Worm (Caenorhabditis elegans) whole organism, L2 larva: ENCODE measurements around the gene hal-2.

ENCODE experiments used
- C34F6.9 ChIP-seq: fragments of 150-350 bp; optimal IDR thresholded peaks from 2 replicates; lab custom pipeline; 2014; ENCODE audit warnings: missing biosample characterization, missing genetic modification characterization
- F13H6.1 ChIP-seq: sonication (generic microtip); optimal IDR thresholded peaks from 2 replicates; lab custom pipeline; 2016; ENCODE audit warnings: missing genetic modification characterization, missing compliant biosample characterization
- R02D3.7 ChIP-seq: fragments of 150-350 bp; optimal IDR thresholded peaks from 2 replicates; lab custom pipeline; 2014; ENCODE audit warnings: missing biosample characterization, missing genetic modification characterization
- blmp-1 ChIP-seq: sonication (generic microtip); optimal IDR thresholded peaks from 2 replicates; lab custom pipeline; 2017; ENCODE audit warnings: missing genetic modification characterization, mild to moderate bottlenecking, missing compliant biosample characterization, antibody characterized with exemption, moderate library complexity; ENCODE audit not compliant: insufficient read depth
- ceh-16 ChIP-seq: fragments of 150-350 bp; optimal IDR thresholded peaks from 2 replicates; lab custom pipeline; 2014; ENCODE audit warnings: missing biosample characterization, missing genetic modification characterization
- ceh-82 ChIP-seq: fragments of 150-350 bp; optimal IDR thresholded peaks from 2 replicates; lab custom pipeline; 2014; ENCODE audit warnings: missing biosample characterization, missing genetic modification characterization
- crh-2 ChIP-seq: sonication (generic microtip); optimal IDR thresholded peaks from 2 replicates; lab custom pipeline; 2017; ENCODE audit warnings: missing biosample characterization, missing genetic modification characterization
- egl-27 ChIP-seq: sonication (generic microtip); optimal IDR thresholded peaks from 3 replicates; lab custom pipeline; 2017; ENCODE audit warnings: missing biosample characterization, missing genetic modification reagents, missing genetic modification characterization
- elt-3 ChIP-seq: sonication (generic microtip); optimal IDR thresholded peaks from 2 replicates; lab custom pipeline; 2017; ENCODE audit warnings: missing biosample characterization, missing genetic modification characterization
- fos-1 ChIP-seq: fragments of 150-350 bp; optimal IDR thresholded peaks from 2 replicates; lab custom pipeline; 2014; ENCODE audit warnings: missing biosample characterization, missing genetic modification characterization
- gmeb-1 ChIP-seq: fragments of 150-350 bp; optimal IDR thresholded peaks from 2 replicates; lab custom pipeline; 2014; ENCODE audit warnings: missing biosample characterization, missing genetic modification characterization
- lin-11 ChIP-seq: fragments of 150-350 bp; sonication (generic microtip); optimal IDR thresholded peaks from 2 replicates; lab custom pipeline; 2014; ENCODE audit warnings: missing biosample characterization, missing genetic modification characterization, inconsistent platforms, mixed read lengths
- lin-13 ChIP-seq: fragments of 150-350 bp; optimal IDR thresholded peaks from 2 replicates; lab custom pipeline; 2014; ENCODE audit warnings: missing biosample characterization, missing genetic modification reagents, missing genetic modification characterization
- lin-39 ChIP-seq: fragments of 150-350 bp; optimal IDR thresholded peaks from 2 replicates; lab custom pipeline; 2014; ENCODE audit warnings: missing biosample characterization, missing genetic modification reagents, missing genetic modification characterization
- lsy-2 ChIP-seq, 2 experiments: fragments of 150-350 bp in 1 of 2; sonication (generic microtip) in 1 of 2; optimal IDR thresholded peaks; 2 replicates each; lab custom pipeline; 2014 to 2017; ENCODE audit warnings: missing biosample characterization in 2 of 2, missing genetic modification characterization in 2 of 2
- mab-5 ChIP-seq: fragments of 150-350 bp; optimal IDR thresholded peaks from 2 replicates; lab custom pipeline; 2014; ENCODE audit warnings: missing biosample characterization, missing genetic modification characterization
- mbf-1 ChIP-seq: sonication (generic microtip); optimal IDR thresholded peaks from 2 replicates; lab custom pipeline; 2017; ENCODE audit warnings: missing biosample characterization, missing genetic modification characterization
- mdl-1 ChIP-seq, 2 experiments: fragments of 150-350 bp in 1 of 2; sonication (generic microtip) in 1 of 2; optimal IDR thresholded peaks; 2 replicates each; lab custom pipeline; 2017; ENCODE audit warnings: missing biosample characterization in 2 of 2, missing genetic modification characterization in 2 of 2
- nhr-10 ChIP-seq: sonication (generic microtip); optimal IDR thresholded peaks from 2 replicates; lab custom pipeline; 2017; ENCODE audit warnings: missing biosample characterization, missing genetic modification characterization
- nhr-11 ChIP-seq: fragments of 150-350 bp; optimal IDR thresholded peaks from 2 replicates; lab custom pipeline; 2014; ENCODE audit warnings: missing biosample characterization, missing genetic modification characterization
- nhr-12 ChIP-seq: fragments of 150-350 bp; optimal IDR thresholded peaks from 2 replicates; lab custom pipeline; 2014; ENCODE audit warnings: missing biosample characterization, missing genetic modification characterization
- nhr-129 ChIP-seq: fragments of 150-350 bp; optimal IDR thresholded peaks from 2 replicates; lab custom pipeline; 2014; ENCODE audit warnings: missing biosample characterization, missing genetic modification characterization
- nhr-21 ChIP-seq: fragments of 150-350 bp; optimal IDR thresholded peaks from 2 replicates; lab custom pipeline; 2014; ENCODE audit warnings: missing biosample characterization, missing genetic modification characterization
- nhr-77 ChIP-seq: fragments of 150-350 bp; optimal IDR thresholded peaks from 2 replicates; lab custom pipeline; 2014; ENCODE audit warnings: missing biosample characterization, missing genetic modification characterization
- peb-1 ChIP-seq: fragments of 150-350 bp; optimal IDR thresholded peaks from 2 replicates; lab custom pipeline; 2014; ENCODE audit warnings: missing biosample characterization, missing genetic modification characterization
- skn-1 ChIP-seq: sonication (generic microtip); optimal IDR thresholded peaks from 2 replicates; lab custom pipeline; 2017; ENCODE audit warnings: missing biosample characterization, missing genetic modification characterization
- sma-3 ChIP-seq: sonication (generic microtip); optimal IDR thresholded peaks from 2 replicates; lab custom pipeline; 2016; ENCODE audit warnings: missing genetic modification reagents, missing genetic modification characterization, missing compliant biosample characterization
- sma-9 ChIP-seq, 2 experiments: fragments of 150-350 bp in 1 of 2; sonication (generic microtip) in 1 of 2; optimal IDR thresholded peaks; 2 replicates each; lab custom pipeline; 2014 to 2016; ENCODE audit warnings: missing genetic modification characterization in 2 of 2, mild to moderate bottlenecking in 1 of 2, missing biosample characterization in 1 of 2, missing compliant biosample characterization in 1 of 2, missing genetic modification reagents in 1 of 2, moderate library complexity in 1 of 2
- snpc-4 ChIP-seq: fragments of 150-350 bp; optimal IDR thresholded peaks from 2 replicates; lab custom pipeline; 2014; ENCODE audit warnings: missing biosample characterization, missing genetic modification characterization
- unc-39 ChIP-seq: fragments of 150-350 bp; optimal IDR thresholded peaks from 2 replicates; lab custom pipeline; 2014; ENCODE audit warnings: missing biosample characterization, missing genetic modification characterization
- unc-55 ChIP-seq: fragments of 150-350 bp; sonication (generic microtip); optimal IDR thresholded peaks from 3 replicates; lab custom pipeline; 2014; ENCODE audit warnings: missing biosample characterization, missing genetic modification reagents, missing genetic modification characterization
- ztf-1 ChIP-seq: fragments of 200-800 bp; sonication (Bioruptor generic); conservative IDR thresholded peaks from 2 replicates; pipeline ENCODE4 v1.3.6; 2022; ENCODE audit warnings: missing genetic modification characterization, missing compliant biosample characterization
- ztf-4 ChIP-seq: fragments of 150-350 bp; optimal IDR thresholded peaks from 2 replicates; lab custom pipeline; 2014; ENCODE audit warnings: missing biosample characterization, missing genetic modification characterization

hal-2 gene

DNA sequence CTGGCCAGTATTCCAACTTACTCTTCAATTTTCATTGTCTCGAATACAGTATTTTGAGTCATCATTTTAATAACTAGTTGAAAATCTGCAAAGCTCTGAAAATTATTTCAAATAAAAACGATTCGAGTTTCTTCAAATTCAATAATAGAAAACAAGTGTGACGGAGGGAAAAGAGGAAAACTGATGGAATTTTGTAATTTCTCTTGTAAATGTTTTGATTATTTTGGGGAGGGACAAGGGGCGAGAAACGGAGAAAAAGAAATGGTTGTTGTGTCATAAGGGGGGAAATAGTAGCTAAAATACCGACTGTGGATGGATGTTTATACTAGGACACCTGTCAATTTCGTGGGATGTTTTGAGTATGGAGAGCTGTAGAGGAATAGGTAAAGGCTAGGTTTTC, 10.6 kb downstream of the hal-2 start, which contains the start of gene T16G12.9:
TSS of gene T16G12.9 (minus strand) at position 101 of the 400 bp plus-strand sequence.
- no peak for TF ChIP-seq mbf-1 (tag; lab: Kevin White, UChicago)
- no peak for TF ChIP-seq sma-3
- TF ChIP-seq ceh-16 (tag; lab: Kevin White, UChicago) = no peak
- TF ChIP-seq lin-13 (GFP tag; lab: Kevin White, UChicago) = no peak
- no peak for TF ChIP-seq nhr-129 (tag; lab: Kevin White, UChicago)
- TF ChIP-seq lin-39 (tag; lab: Kevin White, UChicago) = no peak
- TF ChIP-seq nhr-11 (tag; lab: Kevin White, UChicago) = no peak
- TF ChIP-seq unc-39 (tag; lab: Kevin White, UChicago) = no peak
- TF ChIP-seq skn-1 (tag; lab: Kevin White, UChicago) = no peak
- TF ChIP-seq nhr-12 (tag; lab: Kevin White, UChicago) = no peak
- TF ChIP-seq mab-5 (tag; lab: Kevin White, UChicago) = no peak
- no peak for TF ChIP-seq elt-3
- TF ChIP-seq egl-27 = no peak
- TF ChIP-seq crh-2 (tag; lab: Kevin White, UChicago) = no peak

DNA sequence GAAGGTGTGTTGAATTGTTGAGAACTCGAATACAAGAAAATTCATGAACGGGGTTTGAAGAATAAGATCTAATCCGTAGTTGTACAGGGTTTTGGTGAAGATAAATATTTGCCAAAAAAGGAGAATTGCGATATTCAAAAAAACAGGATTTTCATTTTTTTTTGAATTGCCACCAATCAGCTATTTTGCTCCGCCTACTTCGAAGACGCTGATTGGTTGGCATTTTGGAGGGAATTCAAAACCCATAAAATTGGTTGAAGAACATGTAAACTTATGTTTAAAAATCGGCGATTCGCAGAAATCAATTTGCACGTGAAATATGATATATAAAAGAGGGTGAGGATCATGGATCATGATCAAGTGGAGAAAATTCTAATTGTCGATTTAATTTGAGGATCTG, 12.7 kb downstream of the hal-2 start:
- no peak for TF ChIP-seq nhr-10 (tag; lab: Kevin White, UChicago)
- TF ChIP-seq ceh-82 = no peak
- TF ChIP-seq lsy-2 (tag; optimal IDR thresholded peaks at IDR 0.05; lab: Kevin White, UChicago) = no peak
- no peak for TF ChIP-seq ztf-1
- TF ChIP-seq unc-39 (tag; lab: Kevin White, UChicago) = no peak

DNA sequence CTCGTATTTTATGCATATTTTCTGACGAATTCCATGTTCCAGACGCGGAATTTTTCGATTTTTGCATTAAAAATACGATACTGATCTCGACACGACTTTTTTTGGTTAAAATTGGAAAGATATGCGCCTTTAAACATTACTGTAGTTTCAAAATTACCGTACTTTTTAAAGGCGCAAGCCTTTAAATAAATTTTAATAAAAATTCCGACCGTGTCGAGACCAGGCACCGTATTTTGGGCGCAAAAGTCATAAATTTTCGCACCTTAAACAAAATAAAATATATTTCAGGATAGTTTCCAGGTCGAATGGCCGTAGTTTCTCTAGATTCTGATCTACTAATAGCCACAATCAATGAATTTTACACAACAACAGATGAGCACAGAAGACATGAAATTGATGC, 19.5 kb downstream of the hal-2 start, which contains the start of gene T16G12.6:
TSS of gene T16G12.6 (plus strand) at position 301 of the 400 bp plus-strand sequence.
- TF ChIP-seq elt-3 (no peak), ceh-82 (no peak), sma-3 (no peak), nhr-77 (tag; lab: Kevin White, UChicago) (no peak), nhr-21 (no peak), R02D3.7 (tag; lab: Kevin White, UChicago) (no peak), nhr-12 (tag; lab: Kevin White, UChicago) (no peak), lin-11 (tag; lab: Kevin White, UChicago) (no peak), ztf-4 (no peak), mbf-1 (tag; lab: Kevin White, UChicago) (no peak), crh-2 (tag; lab: Kevin White, UChicago) (no peak), snpc-4 (tag; lab: Kevin White, UChicago) (no peak), nhr-11 (tag; lab: Kevin White, UChicago) (no peak)
- TF ChIP-seq, all 48 proteins: peak for 0

DNA sequence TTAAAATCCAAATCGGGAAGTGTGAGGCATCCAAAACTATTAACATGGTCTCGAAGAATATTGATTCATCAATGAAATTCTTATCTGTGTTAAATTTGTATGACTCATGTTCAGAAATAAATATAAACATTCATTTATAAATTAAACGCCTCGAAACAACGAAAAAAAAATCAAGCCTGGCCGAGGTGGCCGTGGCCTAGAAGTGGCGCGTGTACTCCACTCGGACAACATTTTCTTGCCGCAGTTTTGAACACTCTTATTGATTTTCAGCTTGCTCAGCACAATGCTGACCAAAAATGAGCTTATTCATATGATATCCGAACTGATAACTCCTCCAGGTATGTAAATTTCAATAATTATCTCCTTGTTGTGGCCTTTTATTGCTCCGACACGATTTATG, 24.6 kb downstream of the hal-2 start, which contains the start of gene ekl-6:
TSS of gene ekl-6 (plus strand) at position 265 of the 400 bp plus-strand sequence.
- TF ChIP-seq lsy-2 (tag; optimal IDR thresholded peaks at IDR 0.05; lab: Kevin White, UChicago) = peak in 1 of 2 experiments; percentile 47
- no peak for TF ChIP-seq blmp-1
- peak; percentile 58 for TF ChIP-seq F13H6.1 (tag; lab: Kevin White, UChicago)
- TF ChIP-seq crh-2 (tag; lab: Kevin White, UChicago) = peak; percentile 4
- peak; percentile 51 for TF ChIP-seq gmeb-1
- peak; percentile 21 for TF ChIP-seq fos-1
- no peak for TF ChIP-seq peb-1 (tag; lab: Kevin White, UChicago)
- TF ChIP-seq sma-9 (GFP tag; optimal IDR thresholded peaks at IDR 0.05; lab: Kevin White, UChicago) = peak; percentile 68
- TF ChIP-seq sma-9 (tag; optimal IDR thresholded peaks at IDR 0.05; lab: Kevin White, UChicago) = no peak
- peak; percentile 63 for TF ChIP-seq sma-3
- TF ChIP-seq unc-55 (GFP tag; lab: Kevin White, UChicago) = peak; percentile 54
- TF ChIP-seq C34F6.9 (tag; lab: Kevin White, UChicago) = peak; percentile 73

DNA sequence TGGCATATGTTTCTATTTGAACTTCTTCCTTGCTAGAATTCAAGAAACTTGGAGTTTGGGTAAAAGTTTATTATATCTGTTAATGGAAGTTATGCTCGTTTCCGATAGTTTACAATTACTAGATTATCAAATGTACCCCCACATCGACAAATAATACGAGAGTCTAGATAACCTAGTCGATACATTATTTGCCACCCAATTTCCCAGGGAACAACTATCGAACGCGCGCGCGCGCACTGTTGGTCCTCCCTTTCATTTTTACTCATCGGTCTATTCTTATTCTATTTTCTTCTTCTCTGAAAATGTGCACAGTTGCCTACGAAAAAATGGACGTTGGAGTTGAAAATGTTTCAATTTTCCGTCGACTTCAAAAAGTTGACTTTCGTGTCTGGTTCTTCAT, 28.2 kb downstream of the hal-2 start, which contains the start of gene T16G12.13:
TSS of gene T16G12.13 (plus strand) at position 293 of the 400 bp plus-strand sequence.
- TF ChIP-seq mdl-1 (tag; optimal IDR thresholded peaks at IDR 0.05; lab: Kevin White, UChicago) = no peak
- no peak for TF ChIP-seq peb-1 (tag; lab: Kevin White, UChicago)
- TF ChIP-seq nhr-77 (tag; lab: Kevin White, UChicago) = no peak
- no peak for TF ChIP-seq lin-39 (tag; lab: Kevin White, UChicago)
- TF ChIP-seq snpc-4 (tag; lab: Kevin White, UChicago) = no peak
